Fruit fly (Drosophila melanogaster) whole organism, pupa: ENCODE results near the gene ed.

Experiments used
- CG10348 ChIP-seq: fragments of 200-800 bp; sonication (Bioruptor generic); IDR thresholded peaks from 2 replicates; pipeline ENCODE4 v1.3.6; 2022; ENCODE audit warnings: missing biosample characterization, missing genetic modification characterization
- CG17806 ChIP-seq: fragments of 200-800 bp; sonication (Bioruptor generic); optimal IDR thresholded peaks from 2 replicates; lab custom pipeline; 2018; ENCODE audit warnings: missing biosample characterization, mild to moderate bottlenecking, missing genetic modification characterization, moderate library complexity
- D1 ChIP-seq: fragments of 200-800 bp; sonication (Bioruptor generic); optimal IDR thresholded peaks from 2 replicates; lab custom pipeline; 2018; ENCODE audit warnings: missing biosample characterization, mild to moderate bottlenecking, missing genetic modification characterization, moderate library complexity
- Ets98B ChIP-seq: fragments of 200-800 bp; sonication (Bioruptor generic); IDR thresholded peaks from 2 replicates; pipeline ENCODE4 v1.3.6; 2022; ENCODE audit warnings: missing biosample characterization, missing genetic modification characterization
- Snoo ChIP-seq: fragments of 200-800 bp; sonication (Bioruptor generic); optimal IDR thresholded peaks from 3 replicates; lab custom pipeline; 2017; ENCODE audit warnings: missing biosample characterization, mild to moderate bottlenecking, missing genetic modification characterization, inconsistent platforms

- peak; percentile 69 for TF ChIP-seq CG17806 (tag; lab: Kevin White, UChicago)
- no peak for TF ChIP-seq CG10348 (GFP tag; lab: Robert Waterston, UW)
- peak; percentile 43 for TF ChIP-seq D1 (tag; lab: Kevin White, UChicago)
- TF ChIP-seq Snoo (tag; lab: Kevin White, UChicago) = peak; percentile 6
- TF ChIP-seq Ets98B (GFP tag; lab: Robert Waterston, UW) = peak; percentile 41; the same call in 1 of the 2 replicates
Observed at dm6 chr2L:4053421-4054091, 22.4 kb downstream of the ed start.
